Fruit fly (Drosophila melanogaster) Kc167 (cell line): ENCODE results near the gene ewg.

Experiments
- Sin3A ChIP-seq: fragments of >200 bp; optimal IDR thresholded peaks from 2 replicates; lab custom pipeline; 2018; ENCODE audit warnings: missing external identifiers
- h ChIP-seq: fragments of >200 bp; optimal IDR thresholded peaks from 3 replicates; lab custom pipeline; 2018; ENCODE audit warnings: missing external identifiers
- insv ChIP-seq: fragments of >200 bp; optimal IDR thresholded peaks from 3 replicates; lab custom pipeline; 2018; ENCODE audit warnings: missing external identifiers
- psq ChIP-seq: fragments of >200 bp; optimal IDR thresholded peaks from 2 replicates; lab custom pipeline; 2017; ENCODE audit warnings: missing external identifiers
- ttk ChIP-seq: sonication (Bioruptor generic); optimal IDR thresholded peaks from 2 replicates; lab custom pipeline; 2017; ENCODE audit warnings: missing external identifiers

DNA sequence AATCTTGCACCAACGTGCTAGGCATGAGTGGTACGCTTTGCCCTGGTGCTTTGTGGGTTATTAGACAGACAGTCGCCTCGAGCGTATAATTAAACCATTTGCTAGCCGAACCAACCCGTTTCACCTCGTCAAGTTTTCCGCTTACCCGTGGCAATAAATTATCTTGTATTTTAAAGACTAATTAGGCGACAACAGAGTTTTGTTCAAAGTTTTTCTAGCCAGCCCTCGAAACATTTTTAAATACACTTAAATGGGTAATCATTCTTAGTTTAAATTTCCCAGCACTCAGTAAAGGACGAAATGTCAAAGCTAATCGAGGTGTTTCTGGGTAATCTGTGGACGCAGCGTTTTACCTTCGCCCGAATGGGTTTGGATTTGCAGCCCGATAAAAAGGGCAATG is 35.3 kb upstream of the ewg start, which contains the start of gene Or1a:
- no peak for TF ChIP-seq psq (lab: Kevin White, UChicago)
- no peak for TF ChIP-seq ttk
- TF ChIP-seq Sin3A (lab: Kevin White, UChicago), result no peak
- TF ChIP-seq h (lab: Kevin White, UChicago), result no peak
- no peak for TF ChIP-seq insv
